Worm (Caenorhabditis elegans) whole organism, L2 larva: ENCODE data around the gene Y43F4A.1.

Experiments used
- R02D3.7 ChIP-seq: fragments of 150-350 bp; optimal IDR thresholded peaks from 2 replicates; lab custom pipeline; 2014; ENCODE audit warnings: missing biosample characterization, missing genetic modification characterization
- ZK546.5 ChIP-seq: sonication (generic microtip); optimal IDR thresholded peaks from 2 replicates; lab custom pipeline; 2017; ENCODE audit warnings: missing biosample characterization, missing genetic modification characterization
- ama-1 ChIP-seq: fragments of 150-350 bp; optimal IDR thresholded peaks from 2 replicates; lab custom pipeline; 2018; ENCODE audit warnings: inconsistent platforms
- ceh-16 ChIP-seq: fragments of 150-350 bp; optimal IDR thresholded peaks from 2 replicates; lab custom pipeline; 2014; ENCODE audit warnings: missing biosample characterization, missing genetic modification characterization
- elt-3 ChIP-seq: sonication (generic microtip); optimal IDR thresholded peaks from 2 replicates; lab custom pipeline; 2017; ENCODE audit warnings: missing biosample characterization, missing genetic modification characterization
- lin-13 ChIP-seq: fragments of 150-350 bp; optimal IDR thresholded peaks from 2 replicates; lab custom pipeline; 2014; ENCODE audit warnings: missing biosample characterization, missing genetic modification reagents, missing genetic modification characterization
- lsy-2 ChIP-seq, 2 experiments: fragments of 150-350 bp in 1 of 2; sonication (generic microtip) in 1 of 2; optimal IDR thresholded peaks; 2 replicates each; lab custom pipeline; 2014 to 2017; ENCODE audit warnings: missing biosample characterization in 2 of 2, missing genetic modification characterization in 2 of 2
- mbf-1 ChIP-seq: sonication (generic microtip); optimal IDR thresholded peaks from 2 replicates; lab custom pipeline; 2017; ENCODE audit warnings: missing biosample characterization, missing genetic modification characterization
- mdl-1 ChIP-seq, 2 experiments: fragments of 150-350 bp in 1 of 2; sonication (generic microtip) in 1 of 2; optimal IDR thresholded peaks; 2 replicates each; lab custom pipeline; 2017; ENCODE audit warnings: missing biosample characterization in 2 of 2, missing genetic modification characterization in 2 of 2
- nhr-21 ChIP-seq: fragments of 150-350 bp; optimal IDR thresholded peaks from 2 replicates; lab custom pipeline; 2014; ENCODE audit warnings: missing biosample characterization, missing genetic modification characterization
- nhr-6 ChIP-seq: fragments of 150-350 bp; optimal IDR thresholded peaks from 2 replicates; lab custom pipeline; 2014; ENCODE audit warnings: missing biosample characterization, missing genetic modification characterization
- snpc-4 ChIP-seq: fragments of 150-350 bp; optimal IDR thresholded peaks from 2 replicates; lab custom pipeline; 2014; ENCODE audit warnings: missing biosample characterization, missing genetic modification characterization

DNA sequence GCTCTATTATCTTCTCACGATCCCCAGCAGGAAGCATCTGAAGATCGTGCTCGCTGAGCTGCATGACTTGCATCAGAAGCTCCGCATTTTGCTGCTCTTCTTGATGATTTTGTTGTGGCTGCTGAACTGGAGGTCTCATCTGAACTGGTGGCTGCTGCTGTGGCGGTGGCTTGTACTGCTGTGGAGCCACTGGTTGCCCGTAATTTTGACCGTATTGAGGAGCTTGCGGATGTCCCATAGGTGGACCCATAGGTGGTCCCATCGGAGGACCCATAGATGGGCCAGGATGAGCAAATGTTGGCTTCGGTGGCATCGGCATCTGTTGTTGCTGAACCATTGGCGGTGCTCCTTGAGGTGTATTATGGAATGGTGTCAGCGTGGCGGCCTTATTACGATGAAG is 44.2 kb downstream of the Y43F4A.1 start:
- TF ChIP-seq ceh-16 (tag; lab: Kevin White, UChicago) (no peak), lsy-2 (tag; optimal IDR thresholded peaks at IDR 0.05; lab: Kevin White, UChicago) (no peak), mbf-1 (tag; lab: Kevin White, UChicago) (no peak), nhr-6 (no peak), nhr-21 (no peak), ZK546.5 (tag; lab: Kevin White, UChicago) (no peak), ama-1 (lab: Kevin White, UChicago) (no peak), snpc-4 (tag; lab: Kevin White, UChicago) (no peak), lin-13 (GFP tag; lab: Kevin White, UChicago) (no peak), mdl-1 (tag; optimal IDR thresholded peaks at IDR 0.05; lab: Kevin White, UChicago) (no peak), R02D3.7 (no peak), elt-3 (tag; lab: Kevin White, UChicago) (no peak)
